Worm (Caenorhabditis elegans) whole organism, mixed stage, embryonic: Measurements from ENCODE around the gene F01D5.1.

Source experiments
- ces-1 ChIP-seq: fragments of 150-350 bp; optimal IDR thresholded peaks from 2 replicates; lab custom pipeline; 2014; ENCODE audit warnings: missing biosample characterization, missing genetic modification reagents, missing genetic modification characterization
- elt-1 ChIP-seq: sonication (generic microtip); optimal IDR thresholded peaks from 2 replicates; lab custom pipeline; 2017; ENCODE audit warnings: missing genetic modification characterization, mild to moderate bottlenecking, missing compliant biosample characterization, antibody characterized with exemption, moderate library complexity, borderline replicate concordance; ENCODE audit not compliant: insufficient read depth
- flh-1 ChIP-seq: fragments of 200-800 bp; sonication (Bioruptor generic); optimal IDR thresholded peaks from 2 replicates; lab custom pipeline; 2018; ENCODE audit warnings: mild to moderate bottlenecking, missing genetic modification characterization, moderate library complexity, missing compliant biosample characterization
- lin-13 ChIP-seq: fragments of 150-350 bp; optimal IDR thresholded peaks from 2 replicates; lab custom pipeline; 2014; ENCODE audit warnings: missing biosample characterization, missing genetic modification characterization
- lsy-2 ChIP-seq: fragments of 150-350 bp; optimal IDR thresholded peaks from 2 replicates; lab custom pipeline; 2014; ENCODE audit warnings: missing biosample characterization, missing genetic modification characterization
- nhr-12 ChIP-seq: fragments of 150-350 bp; optimal IDR thresholded peaks from 2 replicates; lab custom pipeline; 2014; ENCODE audit warnings: missing biosample characterization, missing genetic modification characterization
- nhr-237 ChIP-seq: fragments of 150-350 bp; optimal IDR thresholded peaks from 2 replicates; lab custom pipeline; 2014; ENCODE audit warnings: missing biosample characterization, missing genetic modification characterization
- nhr-28 ChIP-seq: fragments of 150-350 bp; optimal IDR thresholded peaks from 2 replicates; lab custom pipeline; 2014; ENCODE audit warnings: missing biosample characterization, missing genetic modification characterization
- nhr-76 ChIP-seq: sonication (generic microtip); optimal IDR thresholded peaks from 2 replicates; lab custom pipeline; 2017; ENCODE audit warnings: missing biosample characterization, missing genetic modification characterization
- pha-4 ChIP-seq: fragments of 150-350 bp; optimal IDR thresholded peaks from 2 replicates; lab custom pipeline; 2018; ENCODE audit warnings: missing biosample characterization, missing genetic modification reagents, missing genetic modification characterization
- unc-39 ChIP-seq: fragments of 150-350 bp; optimal IDR thresholded peaks from 2 replicates; lab custom pipeline; 2014; ENCODE audit warnings: missing biosample characterization, missing genetic modification characterization
- zip-8 ChIP-seq: fragments of 150-350 bp; optimal IDR thresholded peaks from 2 replicates; lab custom pipeline; 2014; ENCODE audit warnings: missing biosample characterization, missing genetic modification characterization
- ztf-11 ChIP-seq: fragments of 150-350 bp; optimal IDR thresholded peaks from 2 replicates; lab custom pipeline; 2014; ENCODE audit warnings: missing biosample characterization, missing genetic modification characterization

ce11 chrII:14032705-14033104 is 35.3 kb upstream of the F01D5.1 start:
- TF ChIP-seq pha-4 = no peak
- TF ChIP-seq nhr-28 (tag; lab: Kevin White, UChicago) = no peak
- TF ChIP-seq lin-13 (tag; lab: Kevin White, UChicago) = no peak
- no peak for TF ChIP-seq ztf-11 (tag; lab: Kevin White, UChicago)
- TF ChIP-seq nhr-237 (tag; lab: Kevin White, UChicago) = no peak
- no peak for TF ChIP-seq ces-1 (GFP tag; lab: Kevin White, UChicago)
- TF ChIP-seq nhr-12 = no peak
- no peak for TF ChIP-seq zip-8
- TF ChIP-seq flh-1 (GFP tag; lab: Kevin White, UChicago) = no peak
- TF ChIP-seq nhr-76 (tag; lab: Kevin White, UChicago) = no peak
- TF ChIP-seq lsy-2 (tag; lab: Kevin White, UChicago) = no peak
- no peak for TF ChIP-seq elt-1
- TF ChIP-seq unc-39 = no peak
